Fruit fly (Drosophila melanogaster) whole organism, prepupa: ENCODE measurements around the gene CG31360.
A peak's percentile ranks its signal among the peaks of the same experiment; 100 is the strongest.

ENCODE experiments used
- Blimp-1 ChIP-seq: fragments of 200-800 bp; sonication (Bioruptor generic); optimal IDR thresholded peaks from 3 replicates; lab custom pipeline; 2017; ENCODE audit warnings: missing biosample characterization, missing genetic modification characterization, mild to moderate bottlenecking, moderate library complexity, missing genetic modification reagents
- CG10631 ChIP-seq: fragments of 200-800 bp; sonication (Bioruptor generic); optimal IDR thresholded peaks from 2 replicates; lab custom pipeline; 2016; ENCODE audit warnings: missing biosample characterization, missing genetic modification characterization
- CG10669 ChIP-seq: fragments of 200-800 bp; sonication (Bioruptor generic); optimal IDR thresholded peaks from 3 replicates; lab custom pipeline; 2018; ENCODE audit warnings: missing biosample characterization, mild to moderate bottlenecking, missing genetic modification characterization, moderate library complexity
- CG11294 ChIP-seq: fragments of 200-800 bp; sonication (Bioruptor generic); IDR thresholded peaks from 2 replicates; pipeline ENCODE4 v1.3.6; 2022; ENCODE audit warnings: missing biosample characterization, missing genetic modification characterization
- CG11762 ChIP-seq: fragments of 200-800 bp; sonication (Bioruptor generic); optimal IDR thresholded peaks from 3 replicates; lab custom pipeline; 2016; ENCODE audit warnings: missing biosample characterization, missing genetic modification characterization; ENCODE audit not compliant: insufficient read depth
- CG11902 ChIP-seq: fragments of 200-800 bp; sonication (Bioruptor generic); optimal IDR thresholded peaks from 3 replicates; lab custom pipeline; 2016; ENCODE audit warnings: missing biosample characterization, missing genetic modification characterization
- CG15336 ChIP-seq: fragments of 200-800 bp; sonication (Bioruptor generic); IDR thresholded peaks from 2 replicates; pipeline ENCODE4 v1.3.6; 2022; ENCODE audit warnings: missing biosample characterization, missing genetic modification characterization
- CG1621 ChIP-seq: fragments of 200-800 bp; sonication (Bioruptor generic); optimal IDR thresholded peaks from 3 replicates; lab custom pipeline; 2018; ENCODE audit warnings: missing biosample characterization, mild to moderate bottlenecking, missing genetic modification characterization
- CG3032 ChIP-seq: fragments of 200-800 bp; optimal IDR thresholded peaks from 2 replicates; lab custom pipeline; 2019; ENCODE audit warnings: missing biosample characterization, mild to moderate bottlenecking, missing genetic modification characterization, moderate library complexity
- CG31627 ChIP-seq: fragments of 200-800 bp; sonication (Bioruptor generic); optimal IDR thresholded peaks from 3 replicates; lab custom pipeline; 2016; ENCODE audit warnings: missing biosample characterization, missing genetic modification characterization
- CG32006 ChIP-seq: fragments of 200-800 bp; sonication (Bioruptor generic); optimal IDR thresholded peaks from 3 replicates; lab custom pipeline; 2017; ENCODE audit warnings: missing biosample characterization, mild to moderate bottlenecking, missing genetic modification characterization
- CG34406 ChIP-seq: fragments of 200-800 bp; sonication (Bioruptor generic); optimal IDR thresholded peaks from 3 replicates; lab custom pipeline; 2016; ENCODE audit warnings: missing biosample characterization, missing genetic modification characterization
- CG4318 ChIP-seq: fragments of 200-800 bp; sonication (Bioruptor generic); optimal IDR thresholded peaks from 3 replicates; lab custom pipeline; 2017; ENCODE audit warnings: missing biosample characterization, mild to moderate bottlenecking, missing genetic modification characterization
- CG6792 ChIP-seq: fragments of 200-800 bp; sonication (Bioruptor generic); optimal IDR thresholded peaks from 3 replicates; lab custom pipeline; 2016; ENCODE audit warnings: missing biosample characterization, missing genetic modification characterization
- CG6808 ChIP-seq: fragments of 200-800 bp; sonication (Bioruptor generic); optimal IDR thresholded peaks from 3 replicates; lab custom pipeline; 2017; ENCODE audit warnings: missing biosample characterization, missing genetic modification characterization, mild to moderate bottlenecking, moderate library complexity, missing genetic modification reagents
- CG6854 ChIP-seq: fragments of 200-800 bp; sonication (Bioruptor generic); optimal IDR thresholded peaks from 2 replicates; lab custom pipeline; 2017; ENCODE audit warnings: missing biosample characterization, mild to moderate bottlenecking, missing genetic modification characterization
- CG8119 ChIP-seq: fragments of 200-800 bp; sonication (Bioruptor generic); IDR thresholded peaks from 3 replicates; pipeline ENCODE4 v1.3.6; 2022; ENCODE audit warnings: missing biosample characterization, missing genetic modification characterization
- CG8632 ChIP-seq: fragments of 200-800 bp; sonication (Bioruptor generic); optimal IDR thresholded peaks from 3 replicates; lab custom pipeline; 2016; ENCODE audit warnings: missing biosample characterization, missing genetic modification characterization
- Eip78C ChIP-seq: fragments of 200-800 bp; sonication (Bioruptor generic); peaks from one replicate; lab custom pipeline; 2016; ENCODE audit warnings: missing biosample characterization, missing genetic modification characterization
- Ets21C ChIP-seq: fragments of 200-800 bp; sonication (Bioruptor generic); optimal IDR thresholded peaks from 3 replicates; lab custom pipeline; 2016; ENCODE audit warnings: missing biosample characterization, missing genetic modification characterization
- Hr38 ChIP-seq: sonication (Bioruptor generic); optimal IDR thresholded peaks from 2 replicates; lab custom pipeline; 2016; ENCODE audit warnings: missing biosample characterization, missing genetic modification characterization
- Lpt ChIP-seq: fragments of 200-800 bp; sonication (Bioruptor generic); optimal IDR thresholded peaks from 3 replicates; lab custom pipeline; 2016; ENCODE audit warnings: missing biosample characterization, missing genetic modification characterization
- Met ChIP-seq: fragments of 200-800 bp; sonication (Bioruptor generic); optimal IDR thresholded peaks from 3 replicates; lab custom pipeline; 2016; ENCODE audit warnings: missing biosample characterization, missing genetic modification characterization
- OdsH ChIP-seq: fragments of 200-800 bp; sonication (Bioruptor generic); optimal IDR thresholded peaks from 3 replicates; lab custom pipeline; 2016; ENCODE audit warnings: missing biosample characterization, missing genetic modification characterization
- Sox14 ChIP-seq: fragments of 200-800 bp; sonication (Bioruptor generic); optimal IDR thresholded peaks from 3 replicates; lab custom pipeline; 2016; ENCODE audit warnings: missing biosample characterization, missing genetic modification characterization
- Sox15 ChIP-seq: fragments of 200-800 bp; sonication (Bioruptor generic); optimal IDR thresholded peaks from 3 replicates; lab custom pipeline; 2016; ENCODE audit warnings: missing biosample characterization, missing genetic modification characterization
- achi ChIP-seq: fragments of 200-800 bp; sonication (Bioruptor generic); optimal IDR thresholded peaks from 3 replicates; lab custom pipeline; 2016; ENCODE audit warnings: missing biosample characterization, missing genetic modification characterization
- dac ChIP-seq: fragments of 200-800 bp; sonication (Bioruptor generic); optimal IDR thresholded peaks from 2 replicates; lab custom pipeline; 2017; ENCODE audit warnings: missing biosample characterization, mild to moderate bottlenecking, missing genetic modification characterization
- dsx ChIP-seq: fragments of 200-800 bp; optimal IDR thresholded peaks from 3 replicates; lab custom pipeline; 2019; ENCODE audit warnings: missing biosample characterization, mild to moderate bottlenecking, missing genetic modification characterization, moderate library complexity; ENCODE audit not compliant: poor library complexity, severe bottlenecking
- esn ChIP-seq: fragments of 200-800 bp; sonication (Bioruptor generic); optimal IDR thresholded peaks from 2 replicates; lab custom pipeline; 2016; ENCODE audit warnings: missing biosample characterization, mild to moderate bottlenecking, missing genetic modification characterization, moderate library complexity
- fd59A ChIP-seq: fragments of 200-800 bp; sonication (Bioruptor generic); optimal IDR thresholded peaks from 2 replicates; lab custom pipeline; 2017; ENCODE audit warnings: missing biosample characterization, mild to moderate bottlenecking, missing genetic modification characterization, missing genetic modification reagents
- fkh ChIP-seq: fragments of 200-800 bp; sonication (Bioruptor generic); optimal IDR thresholded peaks from 3 replicates; lab custom pipeline; 2017; ENCODE audit warnings: missing biosample characterization, mild to moderate bottlenecking, missing genetic modification characterization, moderate library complexity
- lz ChIP-seq: fragments of 200-800 bp; sonication (Bioruptor generic); optimal IDR thresholded peaks from 3 replicates; lab custom pipeline; 2016; ENCODE audit warnings: missing biosample characterization, missing genetic modification characterization
- net ChIP-seq: fragments of 200-800 bp; sonication (Bioruptor generic); optimal IDR thresholded peaks from 3 replicates; lab custom pipeline; 2016; ENCODE audit warnings: missing biosample characterization, missing genetic modification characterization
- spab ChIP-seq: fragments of 200-800 bp; sonication (Bioruptor generic); optimal IDR thresholded peaks from 2 replicates; lab custom pipeline; 2017; ENCODE audit warnings: missing biosample characterization, mild to moderate bottlenecking, missing genetic modification characterization, missing genetic modification reagents
- ss ChIP-seq, 2 experiments: fragments of 200-800 bp; sonication (Bioruptor generic); optimal IDR thresholded peaks; 2 replicates in 1 of 2; 3 replicates in 1 of 2; lab custom pipeline; 2017 to 2018; ENCODE audit warnings: mild to moderate bottlenecking in 2 of 2, missing biosample characterization in 2 of 2, missing genetic modification characterization in 2 of 2, moderate library complexity in 1 of 2
- topi ChIP-seq: fragments of 200-800 bp; sonication (Bioruptor generic); optimal IDR thresholded peaks from 3 replicates; lab custom pipeline; 2016; ENCODE audit warnings: missing biosample characterization, missing genetic modification characterization
- vri ChIP-seq: fragments of 200-800 bp; sonication (Bioruptor generic); optimal IDR thresholded peaks from 3 replicates; lab custom pipeline; 2016; ENCODE audit warnings: missing biosample characterization, mild to moderate bottlenecking, missing genetic modification characterization

CG31360 gene

DNA sequence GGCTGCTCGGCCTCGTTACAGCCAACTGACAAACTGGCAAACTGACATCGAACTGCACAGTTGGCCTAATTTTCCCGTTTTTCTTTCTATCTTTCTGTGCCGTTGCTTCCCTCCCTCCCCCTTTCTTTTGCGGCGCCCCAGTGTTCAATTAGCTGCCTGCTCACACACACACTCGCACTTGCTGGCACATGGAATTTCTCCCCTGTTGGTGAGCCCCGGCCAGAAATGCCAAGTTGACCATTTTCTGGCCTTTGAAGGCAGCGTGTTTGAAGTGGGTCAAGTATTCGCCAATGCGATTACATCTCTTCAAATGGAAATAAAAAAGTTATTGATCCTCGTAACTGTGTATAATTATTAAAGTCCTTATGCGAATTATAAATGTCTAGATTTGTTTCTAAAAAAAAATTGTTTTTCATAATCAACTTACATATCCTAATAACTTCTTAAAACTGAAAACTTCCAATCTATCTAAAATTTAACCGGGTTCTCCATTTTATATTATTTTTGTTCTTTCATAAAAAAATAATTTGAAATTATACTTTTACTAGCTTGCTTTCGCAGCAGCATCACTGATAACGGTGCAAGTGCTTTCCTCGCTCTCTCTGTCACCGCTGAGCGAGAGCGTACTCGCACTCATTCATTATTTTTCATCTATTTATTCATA, 4.1 kb upstream of the CG31360 start (continued):
- no peak for TF ChIP-seq ss (GFP tag; optimal IDR thresholded peaks at IDR 0.05; lab: Kevin White, UChicago)
- TF ChIP-seq CG8632 (GFP tag; lab: Kevin White, UChicago) = no peak
- TF ChIP-seq CG15336 (GFP tag; lab: Robert Waterston, UW) = no peak; the same call in 1 of the 2 replicates
- peak; percentile 27 for TF ChIP-seq CG6792 (GFP tag; lab: Kevin White, UChicago)
- TF ChIP-seq fd59A (GFP tag; lab: Kevin White, UChicago) = no peak
- peak; percentile 40 for TF ChIP-seq dac (GFP tag; lab: Kevin White, UChicago)
- TF ChIP-seq CG31627 (GFP tag; lab: Kevin White, UChicago) = peak; percentile 12
- TF ChIP-seq CG6808 (GFP tag; lab: Kevin White, UChicago) = no peak
- peak; percentile 24 for TF ChIP-seq Lpt (GFP tag; lab: Kevin White, UChicago)
- peak; percentile 53 for TF ChIP-seq net
- TF ChIP-seq lz (GFP tag; lab: Kevin White, UChicago) = peak; percentile 56
- TF ChIP-seq CG10631 = no peak
- no peak for TF ChIP-seq CG1621 (tag; lab: Kevin White, UChicago)
- TF ChIP-seq CG10669 (GFP tag; lab: Kevin White, UChicago) = no peak
- peak; percentile 17 for TF ChIP-seq Sox14
- no peak for TF ChIP-seq spab (GFP tag; lab: Kevin White, UChicago)
- TF ChIP-seq CG11294 (GFP tag; lab: Robert Waterston, UW) = no peak
- TF ChIP-seq topi (GFP tag; lab: Kevin White, UChicago) = peak; percentile 45
- no peak for TF ChIP-seq vri (GFP tag; lab: Kevin White, UChicago)
- TF ChIP-seq CG11762 = peak; percentile 36
- no peak for TF ChIP-seq CG11902 (GFP tag; lab: Kevin White, UChicago)
- TF ChIP-seq fkh = no peak
- peak; percentile 38 for TF ChIP-seq Ets21C (GFP tag; lab: Kevin White, UChicago)
- peak; percentile 51 for TF ChIP-seq CG34406 (GFP tag; lab: Kevin White, UChicago)
- TF ChIP-seq OdsH (GFP tag; lab: Kevin White, UChicago) = peak; percentile 53
- TF ChIP-seq Eip78C (GFP tag; lab: Kevin White, UChicago) = peak; percentile 90
- TF ChIP-seq CG8119 (GFP tag; lab: Robert Waterston, UW) = no peak
- TF ChIP-seq CG3032 (tag; lab: Kevin White, UChicago) = peak; percentile 11
- TF ChIP-seq CG32006 (GFP tag; lab: Kevin White, UChicago) = peak; percentile 80
- peak; percentile 57 for TF ChIP-seq achi (GFP tag; lab: Kevin White, UChicago)
- peak; percentile 68 for TF ChIP-seq Met (GFP tag; lab: Kevin White, UChicago)
- no peak for TF ChIP-seq Hr38

- TF ChIP-seq Blimp-1 (GFP tag; lab: Kevin White, UChicago) (peak; percentile 26), Sox15 (no peak)
Observed at dm6 chr3R:17681611-17682243, 3.2 kb upstream of the CG31360 start.

dm6 chr3R:17682244-17682773, 2.6 kb upstream of the CG31360 start, which contains the start of the genes alt and CG7655:
alt (minus strand) TSS chr3R:17682515.
CG7655 (plus strand) TSS chr3R:17682669.
- TF ChIP-seq Sox14 = peak; percentile 18
- peak; percentile 65 for TF ChIP-seq dsx (GFP tag; lab: Kevin White, UChicago)
- peak; percentile 18 for TF ChIP-seq CG6854 (GFP tag; lab: Kevin White, UChicago)
- peak; percentile 61 for TF ChIP-seq Eip78C (GFP tag; lab: Kevin White, UChicago)
- TF ChIP-seq CG4318 = no peak
- TF ChIP-seq esn (GFP tag; lab: Kevin White, UChicago) = peak; percentile 11
